Worm (Caenorhabditis elegans) whole organism, L2 larva: ENCODE measurements around the gene W04E12.5.

Experiments used
- ZK546.5 ChIP-seq: sonication (generic microtip); optimal IDR thresholded peaks from 2 replicates; lab custom pipeline; 2017; ENCODE audit warnings: missing biosample characterization, missing genetic modification characterization
- lin-13 ChIP-seq: fragments of 150-350 bp; optimal IDR thresholded peaks from 2 replicates; lab custom pipeline; 2014; ENCODE audit warnings: missing biosample characterization, missing genetic modification reagents, missing genetic modification characterization
- nhr-11 ChIP-seq: fragments of 150-350 bp; optimal IDR thresholded peaks from 2 replicates; lab custom pipeline; 2014; ENCODE audit warnings: missing biosample characterization, missing genetic modification characterization
- sma-3 ChIP-seq: sonication (generic microtip); optimal IDR thresholded peaks from 2 replicates; lab custom pipeline; 2016; ENCODE audit warnings: missing genetic modification reagents, missing genetic modification characterization, missing compliant biosample characterization
- unc-55 ChIP-seq: fragments of 150-350 bp; sonication (generic microtip); optimal IDR thresholded peaks from 3 replicates; lab custom pipeline; 2014; ENCODE audit warnings: missing biosample characterization, missing genetic modification reagents, missing genetic modification characterization
- unc-62 ChIP-seq: fragments of 150-350 bp; optimal IDR thresholded peaks from 2 replicates; lab custom pipeline; 2014; ENCODE audit warnings: missing biosample characterization, missing genetic modification reagents, missing genetic modification characterization
- ztf-11 ChIP-seq: sonication (generic microtip); optimal IDR thresholded peaks from 2 replicates; lab custom pipeline; 2017; ENCODE audit warnings: missing biosample characterization, missing genetic modification characterization

ce11 chrV:19724589-19724988, 21.4 kb upstream of the W04E12.5 start:
- TF ChIP-seq ZK546.5 = no peak
- TF ChIP-seq nhr-11 (tag; lab: Kevin White, UChicago) = no peak
- TF ChIP-seq lin-13 (GFP tag; lab: Kevin White, UChicago) = no peak
- TF ChIP-seq sma-3 (GFP tag; lab: Kevin White, UChicago) = no peak
- peak; percentile 9 for TF ChIP-seq unc-55
- no peak for TF ChIP-seq unc-62 (GFP tag; lab: Kevin White, UChicago)
- peak; percentile 5 for TF ChIP-seq ztf-11 (tag; lab: Kevin White, UChicago)
